Worm (Caenorhabditis elegans) whole organism, early embryonic: ENCODE results near the gene EGAP1.1.

Source experiments
- ama-1 ChIP-seq: fragments of 150-350 bp; optimal IDR thresholded peaks from 2 replicates; lab custom pipeline; 2014
- ets-7 ChIP-seq: sonication (generic microtip); optimal IDR thresholded peaks from 2 replicates; lab custom pipeline; 2016; ENCODE audit warnings: missing genotype, missing genetic modification characterization, missing compliant biosample characterization
- scrt-1 ChIP-seq: fragments of 200-800 bp; sonication (Bioruptor generic); IDR thresholded peaks from 2 replicates; pipeline ENCODE4 v1.3.6; 2022; ENCODE audit warnings: missing genetic modification characterization, missing compliant biosample characterization
- sea-1 ChIP-seq: fragments of 200-800 bp; sonication (Bioruptor generic); conservative IDR thresholded peaks from 2 replicates; pipeline ENCODE4 v1.3.6; 2022; ENCODE audit warnings: missing genetic modification characterization, missing compliant biosample characterization
- tbx-11 ChIP-seq: fragments of 200-800 bp; sonication (Bioruptor generic); IDR thresholded peaks from 2 replicates; pipeline ENCODE4 v1.3.6; 2022; ENCODE audit warnings: missing genetic modification characterization, missing compliant biosample characterization

- TF ChIP-seq ama-1 (lab: Kevin White, UChicago) (no peak), tbx-11 (no peak), scrt-1 (no peak), ets-7 (tag; lab: Kevin White, UChicago) (no peak), sea-1 (no peak)
Measured at ce11 chrIII:5959049-5959448, 22.0 kb upstream of the EGAP1.1 start.
